Fruit fly (Drosophila melanogaster): ENCODE data around the gene CG5116.
A peak's percentile ranks its signal among the peaks of the same experiment; 100 is the strongest.

Gene CG5116

DNA sequence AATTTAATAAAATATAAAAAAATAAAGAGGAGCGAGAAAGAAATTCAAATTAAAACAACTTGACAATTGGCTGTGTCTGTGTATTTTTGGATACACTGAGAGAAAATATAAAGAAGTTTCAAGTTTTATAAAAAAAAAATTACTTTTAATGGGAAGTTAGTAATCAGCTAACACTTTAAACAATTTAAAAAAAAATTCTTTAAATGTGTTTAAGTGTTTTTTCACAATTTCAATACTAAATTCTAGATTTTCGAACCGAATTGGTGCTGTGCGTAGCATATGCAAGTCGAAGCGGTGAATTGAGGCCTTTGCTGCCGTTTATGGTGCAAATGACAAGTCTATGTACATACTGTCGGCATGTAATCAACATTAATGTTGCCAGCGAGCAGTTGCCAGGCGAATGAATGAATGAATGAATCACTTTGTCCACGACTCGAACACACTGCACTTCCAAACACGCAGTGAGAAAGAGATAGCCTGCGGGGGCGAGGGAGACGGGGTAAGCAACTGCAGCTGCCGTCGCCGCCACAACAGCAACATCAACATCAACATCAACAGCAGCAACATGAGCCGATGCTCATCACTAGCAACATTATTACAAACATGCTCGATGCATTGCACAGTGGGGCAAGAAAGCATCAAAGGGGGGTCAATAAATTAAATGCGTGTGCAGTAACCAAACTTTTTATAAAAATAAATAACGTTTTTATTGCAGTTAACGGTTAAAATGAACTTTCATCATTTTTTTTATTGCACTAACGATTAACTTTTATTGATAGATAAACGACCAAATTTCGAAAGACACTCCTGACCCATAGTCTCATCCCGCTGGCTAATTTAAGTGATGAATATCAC, 37.1 kb upstream of the CG5116 start (continued):
- TF ChIP-seq dmrt11E (tag; optimal IDR thresholded peaks at IDR 0.05) (peak; percentile 93), ap (GFP tag; IDR thresholded peaks at IDR 0.05) (peak; percentile 50; the same call in 1 of the 2 replicates), zen2 (GFP tag; IDR thresholded peaks at IDR 0.05; ENCODE audit: partially characterized antibody) (no peak), vfl (GFP tag; optimal IDR thresholded peaks at IDR 0.05) (no peak), Ets65A (GFP tag) (peak; percentile 88), en (GFP tag; optimal IDR thresholded peaks at IDR 0.05) (no peak), CG2678 (tag; optimal IDR thresholded peaks at IDR 0.05) (peak; percentile 74), Kr (GFP tag; optimal IDR thresholded peaks at IDR 0.05) (no peak), CHES-1-like (GFP tag; optimal IDR thresholded peaks at IDR 0.05) (peak; percentile 29), wek (GFP tag; optimal IDR thresholded peaks at IDR 0.05) (no peak), gsb-n (tag; optimal IDR thresholded peaks at IDR 0.05) (peak; percentile 71), YL-1 (GFP tag; optimal IDR thresholded peaks at IDR 0.05) (no peak), Deaf1 (tag; optimal IDR thresholded peaks at IDR 0.05) (no peak), CG6683 (GFP tag; optimal IDR thresholded peaks at IDR 0.05) (no peak), CG10565 (GFP tag; optimal IDR thresholded peaks at IDR 0.05) (peak; percentile 39), Ada2b (GFP tag; IDR thresholded peaks at IDR 0.05) (peak; percentile 34; the same call in 1 of the 2 replicates), shn (GFP tag; optimal IDR thresholded peaks at IDR 0.05) (peak; percentile 45), unc-4 (GFP tag; IDR thresholded peaks at IDR 0.05; ENCODE audit: partially characterized antibody) (no peak), Nf-YB (GFP tag; optimal IDR thresholded peaks at IDR 0.05) (peak; percentile 43), MBD-R2 (GFP tag; IDR thresholded peaks at IDR 0.05) (no peak), CG6272 (GFP tag; IDR thresholded peaks at IDR 0.05) (no peak), CG7271 (tag; optimal IDR thresholded peaks at IDR 0.05) (peak; percentile 46), CG4360 (GFP tag; IDR thresholded peaks at IDR 0.05) (no peak), dysf (GFP tag; IDR thresholded peaks at IDR 0.05) (peak; percentile 69; the same call in 2 of the 3 replicates), danr (GFP tag; IDR thresholded peaks at IDR 0.05) (no peak), CG11247 (GFP tag; IDR thresholded peaks at IDR 0.05) (0 out of 2 replicates have a peak, but pooled peaks have one; percentile 6), sug (tag; optimal IDR thresholded peaks at IDR 0.05) (no peak), sd (tag; optimal IDR thresholded peaks at IDR 0.05) (no peak), H15 (GFP tag; IDR thresholded peaks at IDR 0.05) (peak; percentile 66; the same call in 1 of the 3 replicates), CG8944 (GFP tag; optimal IDR thresholded peaks at IDR 0.05) (peak; percentile 47), CG14441 (GFP tag; IDR thresholded peaks at IDR 0.05) (peak; percentile 61), CG11695 (GFP tag; IDR thresholded peaks at IDR 0.05) (peak; percentile 71), CG33213 (GFP tag; optimal IDR thresholded peaks at IDR 0.05) (peak; percentile 33), Neu2 (GFP tag; optimal IDR thresholded peaks at IDR 0.05; ENCODE audit: borderline replicate concordance) (no peak), Scr (GFP tag; IDR thresholded peaks at IDR 0.05; ENCODE audit: partially characterized antibody) (no peak), peb (GFP tag; IDR thresholded peaks at IDR 0.05) (peak; percentile 59; the same call in 1 of the 2 replicates), CG11456 (GFP tag; IDR thresholded peaks at IDR 0.05) (no peak), CG1832 (GFP tag; optimal IDR thresholded peaks at IDR 0.05) (no peak), jumu (GFP tag; optimal IDR thresholded peaks at IDR 0.05) (peak; percentile 72), Max (GFP tag; optimal IDR thresholded peaks at IDR 0.05) (peak; percentile 18), Spps (tag; optimal IDR thresholded peaks at IDR 0.05) (peak; percentile 79), CTCF (GFP tag; optimal IDR thresholded peaks at IDR 0.05) (no peak), Abd-B (GFP tag; optimal IDR thresholded peaks at IDR 0.05) (peak; percentile 66), cato (GFP tag; optimal IDR thresholded peaks at IDR 0.05; ENCODE audit: borderline replicate concordance) (peak; percentile 35), Dip3 (GFP tag; optimal IDR thresholded peaks at IDR 0.05) (no peak), CG1647 (GFP tag; optimal IDR thresholded peaks at IDR 0.05) (no peak), BtbVII (GFP tag; optimal IDR thresholded peaks at IDR 0.05) (no peak), CG13296 (GFP tag; optimal IDR thresholded peaks at IDR 0.05) (no peak), CG43689 (GFP tag; IDR thresholded peaks at IDR 0.05) (no peak), CG10959 (GFP tag; IDR thresholded peaks at IDR 0.05) (peak; percentile 65; the same call in 1 of the 2 replicates)

All from whole organism, embryonic.